Fruit fly (Drosophila melanogaster) whole organism, embryonic: Measurements from ENCODE around the gene CG11980.

Source experiments
- C15 ChIP-seq: fragments of 200-800 bp; sonication (Bioruptor generic); IDR thresholded peaks from 3 replicates; pipeline ENCODE4 v1.3.6; 2022; ENCODE audit warnings: missing biosample characterization, missing genetic modification characterization
- CG11695 ChIP-seq: fragments of 200-800 bp; sonication (Bioruptor generic); IDR thresholded peaks from 3 replicates; pipeline ENCODE4 v1.3.6; 2022; ENCODE audit warnings: missing biosample characterization, missing genetic modification characterization
- CG12219 ChIP-seq: fragments of 200-800 bp; sonication (Bioruptor generic); optimal IDR thresholded peaks from 3 replicates; lab custom pipeline; 2018; ENCODE audit warnings: missing biosample characterization, mild to moderate bottlenecking, missing genetic modification characterization
- CG12744 ChIP-seq: fragments of 200-800 bp; sonication (Bioruptor generic); optimal IDR thresholded peaks from 2 replicates; lab custom pipeline; 2016; ENCODE audit warnings: missing biosample characterization, missing genetic modification characterization
- CG1602 ChIP-seq: fragments of 200-800 bp; sonication (Bioruptor generic); optimal IDR thresholded peaks from 3 replicates; lab custom pipeline; 2016; ENCODE audit warnings: missing biosample characterization, missing genetic modification characterization
- CG16779 ChIP-seq: fragments of 200-800 bp; sonication (Bioruptor generic); IDR thresholded peaks from 2 replicates; pipeline ENCODE4 v1.3.6; 2022; ENCODE audit warnings: missing biosample characterization, missing genetic modification characterization
- CG16813 ChIP-seq: fragments of 200-800 bp; sonication (Bioruptor generic); IDR thresholded peaks from 3 replicates; pipeline ENCODE4 v1.3.6; 2022; ENCODE audit warnings: missing biosample characterization, missing genetic modification characterization; ENCODE audit not compliant: partially characterized antibody
- CG2116 ChIP-seq: fragments of 200-800 bp; sonication (Bioruptor generic); optimal IDR thresholded peaks from 3 replicates; lab custom pipeline; 2018; ENCODE audit warnings: missing biosample characterization, mild to moderate bottlenecking, missing genetic modification characterization
- CG31224 ChIP-seq: fragments of 200-800 bp; sonication (Bioruptor generic); IDR thresholded peaks from 2 replicates; pipeline ENCODE4 v1.3.6; 2022; ENCODE audit warnings: missing biosample characterization, missing genetic modification characterization
- CG4360 ChIP-seq: fragments of 200-800 bp; sonication (Bioruptor generic); IDR thresholded peaks from 2 replicates; pipeline ENCODE4 v1.3.6; 2022; ENCODE audit warnings: missing biosample characterization, missing genetic modification characterization
- CG6765 ChIP-seq: fragments of 200-800 bp; sonication (Bioruptor generic); optimal IDR thresholded peaks from 3 replicates; lab custom pipeline; 2017; ENCODE audit warnings: missing biosample characterization, mild to moderate bottlenecking, missing genetic modification characterization
- CG7928 ChIP-seq: fragments of 200-800 bp; sonication (Bioruptor generic); optimal IDR thresholded peaks from 2 replicates; lab custom pipeline; 2017; ENCODE audit warnings: missing biosample characterization, mild to moderate bottlenecking, missing genetic modification characterization
- CG8089 ChIP-seq: fragments of 200-800 bp; sonication (Bioruptor generic); optimal IDR thresholded peaks from 3 replicates; lab custom pipeline; 2016; ENCODE audit warnings: missing biosample characterization, missing genetic modification characterization
- CG8290 ChIP-seq, 3 experiments: fragments of 200-800 bp; sonication (Bioruptor generic); optimal IDR thresholded peaks; 2 replicates each; lab custom pipeline; 2016 to 2019; ENCODE audit warnings: missing biosample characterization in 3 of 3, missing genetic modification characterization in 3 of 3, mild to moderate bottlenecking in 2 of 3, moderate library complexity in 1 of 3
- CG9437 ChIP-seq: fragments of 200-800 bp; sonication (Bioruptor generic); optimal IDR thresholded peaks from 2 replicates; lab custom pipeline; 2018; ENCODE audit warnings: missing biosample characterization, mild to moderate bottlenecking, missing genetic modification characterization
- Dll ChIP-seq: fragments of 200-800 bp; sonication (Bioruptor generic); IDR thresholded peaks from 4 replicates; pipeline ENCODE4 v1.3.6; 2022; ENCODE audit warnings: missing biosample characterization, missing genetic modification characterization; ENCODE audit not compliant: partially characterized antibody
- Dp ChIP-seq: fragments of 200-800 bp; sonication (Bioruptor generic); optimal IDR thresholded peaks from 2 replicates; lab custom pipeline; 2018; ENCODE audit warnings: missing biosample characterization, mild to moderate bottlenecking, missing genetic modification characterization, moderate library complexity
- Eip74EF ChIP-seq, 2 experiments: fragments of 200-800 bp in 1 of 2; fragments of >200 bp in 1 of 2; sonication (Bioruptor generic) in 1 of 2; optimal IDR thresholded peaks; 2 replicates each; lab custom pipeline; 2017 to 2019; ENCODE audit warnings: missing biosample characterization in 2 of 2, missing genetic modification characterization in 2 of 2, mild to moderate bottlenecking in 1 of 2, moderate library complexity in 1 of 2
- Gsc ChIP-seq: fragments of 200-800 bp; sonication (Bioruptor generic); IDR thresholded peaks from 2 replicates; pipeline ENCODE4 v1.3.6; 2022; ENCODE audit warnings: missing biosample characterization, missing genetic modification characterization
- HLHmδ ChIP-seq: fragments of 200-800 bp; sonication (Bioruptor generic); optimal IDR thresholded peaks from 2 replicates; lab custom pipeline; 2018; ENCODE audit warnings: missing biosample characterization, mild to moderate bottlenecking, missing genetic modification characterization, moderate library complexity
- Kr ChIP-seq: fragments of 200-800 bp; sonication (Bioruptor generic); optimal IDR thresholded peaks from 2 replicates; lab custom pipeline; 2017; ENCODE audit warnings: missing biosample characterization, mild to moderate bottlenecking, missing genetic modification characterization
- Nf-YA ChIP-seq: fragments of 200-800 bp; sonication (Bioruptor generic); IDR thresholded peaks from 2 replicates; pipeline ENCODE4 v1.3.6; 2022; ENCODE audit warnings: missing biosample characterization, missing genetic modification characterization
- Nf-YB ChIP-seq: fragments of 200-800 bp; sonication (Bioruptor generic); optimal IDR thresholded peaks from 3 replicates; lab custom pipeline; 2019; ENCODE audit warnings: missing biosample characterization, mild to moderate bottlenecking, missing genetic modification characterization, moderate library complexity
- Nf-YC ChIP-seq: fragments of 200-800 bp; optimal IDR thresholded peaks from 3 replicates; lab custom pipeline; 2019; ENCODE audit warnings: missing biosample characterization, mild to moderate bottlenecking, missing genetic modification characterization, moderate library complexity
- Poxn ChIP-seq: fragments of 200-800 bp; sonication (Bioruptor generic); IDR thresholded peaks from 2 replicates; pipeline ENCODE4 v1.3.6; 2022; ENCODE audit warnings: missing biosample characterization, missing genetic modification characterization
- Ssrp ChIP-seq: fragments of 200-800 bp; sonication (Bioruptor generic); optimal IDR thresholded peaks from 2 replicates; lab custom pipeline; 2018; ENCODE audit warnings: missing biosample characterization, mild to moderate bottlenecking, missing genetic modification characterization, moderate library complexity
- Stat92E ChIP-seq, 3 experiments: fragments of >200 bp in 2 of 3; fragments of 200-800 bp in 1 of 3; sonication (Bioruptor generic) in 1 of 3; optimal IDR thresholded peaks; 2 replicates each; lab custom pipeline; 2017 to 2019; ENCODE audit warnings: missing biosample characterization in 3 of 3, missing genetic modification characterization in 3 of 3, mild to moderate bottlenecking in 1 of 3, moderate library complexity in 1 of 3
- Xbp1 ChIP-seq: fragments of 200-800 bp; sonication (Bioruptor generic); optimal IDR thresholded peaks from 3 replicates; lab custom pipeline; 2016; ENCODE audit warnings: missing biosample characterization, mild to moderate bottlenecking, missing genetic modification characterization
- abd-A ChIP-seq: fragments of 200-800 bp; sonication (Bioruptor generic); optimal IDR thresholded peaks from 3 replicates; lab custom pipeline; 2019; ENCODE audit warnings: missing biosample characterization, mild to moderate bottlenecking, missing genetic modification characterization, moderate library complexity
- al ChIP-seq: fragments of 200-800 bp; sonication (Bioruptor generic); IDR thresholded peaks from 2 replicates; pipeline ENCODE4 v1.3.6; 2022; ENCODE audit warnings: missing biosample characterization, missing genetic modification characterization
- ara ChIP-seq: fragments of 200-800 bp; sonication (Bioruptor generic); IDR thresholded peaks from 2 replicates; pipeline ENCODE4 v1.3.6; 2022; ENCODE audit warnings: missing biosample characterization, missing genetic modification characterization
- br ChIP-seq: fragments of >200 bp; optimal IDR thresholded peaks from 2 replicates; lab custom pipeline; 2017
- cas ChIP-seq: fragments of 200-800 bp; sonication (Bioruptor generic); IDR thresholded peaks from 2 replicates; pipeline ENCODE4 v1.3.6; 2022; ENCODE audit warnings: missing biosample characterization, missing genetic modification characterization
- chinmo ChIP-seq: fragments of 200-800 bp; sonication (Bioruptor generic); IDR thresholded peaks from 4 replicates; pipeline ENCODE4 v1.3.6; 2022; ENCODE audit warnings: missing biosample characterization, missing genetic modification characterization; ENCODE audit not compliant: partially characterized antibody
- crol ChIP-seq: fragments of 200-800 bp; sonication (Bioruptor generic); IDR thresholded peaks from 2 replicates; pipeline ENCODE4 v1.3.6; 2022; ENCODE audit warnings: missing biosample characterization, missing genetic modification characterization
- cwo ChIP-seq: fragments of 200-800 bp; sonication (Bioruptor generic); optimal IDR thresholded peaks from 3 replicates; lab custom pipeline; 2017; ENCODE audit warnings: missing biosample characterization, missing genetic modification characterization, mild to moderate bottlenecking, moderate library complexity, missing genetic modification reagents
- ewg ChIP-seq: fragments of 200-800 bp; sonication (Bioruptor generic); optimal IDR thresholded peaks from 3 replicates; lab custom pipeline; 2017; ENCODE audit warnings: mild to moderate bottlenecking, missing biosample characterization, missing genetic modification reagents, missing genetic modification characterization
- fd102C ChIP-seq: fragments of 200-800 bp; sonication (Bioruptor generic); optimal IDR thresholded peaks from 2 replicates; lab custom pipeline; 2018; ENCODE audit warnings: missing biosample characterization, mild to moderate bottlenecking, missing genetic modification characterization, moderate library complexity
- gfzf ChIP-seq: fragments of 200-800 bp; sonication (Bioruptor generic); optimal IDR thresholded peaks from 2 replicates; lab custom pipeline; 2016; ENCODE audit warnings: missing biosample characterization, mild to moderate bottlenecking, missing genetic modification characterization, moderate library complexity
- ken ChIP-seq: fragments of 200-800 bp; sonication (Bioruptor generic); IDR thresholded peaks from 3 replicates; pipeline ENCODE4 v1.3.6; 2022; ENCODE audit warnings: missing biosample characterization, missing genetic modification characterization
- kni ChIP-seq: fragments of 200-800 bp; sonication (Bioruptor generic); optimal IDR thresholded peaks from 3 replicates; lab custom pipeline; 2017; ENCODE audit warnings: mild to moderate bottlenecking, missing biosample characterization, missing genetic modification reagents, missing genetic modification characterization
- lbe ChIP-seq: fragments of 200-800 bp; sonication (Bioruptor generic); optimal IDR thresholded peaks from 2 replicates; lab custom pipeline; 2016; ENCODE audit warnings: missing biosample characterization, mild to moderate bottlenecking, missing genetic modification characterization
- odd ChIP-seq: fragments of 200-800 bp; sonication (Bioruptor generic); optimal IDR thresholded peaks from 2 replicates; lab custom pipeline; 2017; ENCODE audit warnings: missing biosample characterization, mild to moderate bottlenecking, missing genetic modification characterization
- org-1 ChIP-seq: fragments of 200-800 bp; sonication (Bioruptor generic); optimal IDR thresholded peaks from 2 replicates; lab custom pipeline; 2017; ENCODE audit warnings: missing biosample characterization, missing genetic modification characterization
- pfk ChIP-seq: fragments of 200-800 bp; sonication (Bioruptor generic); optimal IDR thresholded peaks from 2 replicates; lab custom pipeline; 2018; ENCODE audit warnings: missing biosample characterization, mild to moderate bottlenecking, missing genetic modification characterization, moderate library complexity
- rib ChIP-seq: fragments of 200-800 bp; sonication (Bioruptor generic); IDR thresholded peaks from 2 replicates; pipeline ENCODE4 v1.3.6; 2022; ENCODE audit warnings: missing biosample characterization, missing genetic modification characterization
- row ChIP-seq: fragments of 200-800 bp; sonication (Bioruptor generic); IDR thresholded peaks from 3 replicates; pipeline ENCODE4 v1.3.6; 2022; ENCODE audit warnings: missing biosample characterization, missing genetic modification characterization
- sens ChIP-seq: fragments of 200-800 bp; sonication (Bioruptor generic); peaks from one replicate; lab custom pipeline; 2016; ENCODE audit warnings: missing biosample characterization, missing genetic modification characterization
- sqz ChIP-seq: fragments of 200-800 bp; sonication (Bioruptor generic); optimal IDR thresholded peaks from 3 replicates; lab custom pipeline; 2018; ENCODE audit warnings: missing biosample characterization, mild to moderate bottlenecking, missing genetic modification characterization
- trem ChIP-seq: fragments of 200-800 bp; optimal IDR thresholded peaks from 3 replicates; lab custom pipeline; 2019; ENCODE audit warnings: missing biosample characterization, mild to moderate bottlenecking, missing genetic modification characterization, moderate library complexity
- vvl ChIP-seq: fragments of 200-800 bp; sonication (Bioruptor generic); IDR thresholded peaks from 2 replicates; pipeline ENCODE4 v1.3.6; 2022; ENCODE audit warnings: missing biosample characterization, missing genetic modification characterization

CG11980 gene

DNA sequence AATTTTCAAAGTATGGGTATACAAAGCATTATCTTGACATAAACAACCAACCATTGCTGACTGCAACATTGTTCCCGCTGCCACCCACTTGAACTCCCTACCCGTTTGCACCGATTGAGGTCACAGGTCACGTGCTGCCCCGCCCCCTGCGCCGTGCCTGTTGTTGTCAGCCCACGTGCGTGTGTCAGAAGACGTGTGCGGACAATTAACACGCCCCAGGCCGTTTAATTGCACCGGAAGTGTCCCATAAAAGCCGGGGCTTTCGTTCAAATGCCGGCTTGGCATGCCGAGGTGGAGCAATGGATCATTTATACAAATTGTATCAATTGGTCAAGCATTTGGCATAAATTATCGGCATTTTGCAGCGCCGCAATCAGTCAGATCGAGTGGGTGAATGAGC, 23.3 kb downstream of the CG11980 start (continued):
- TF ChIP-seq Dll (GFP tag; lab: Robert Waterston, UW) (no peak), Gsc (GFP tag; lab: Robert Waterston, UW) (no peak), abd-A (tag; lab: Kevin White, UChicago) (peak; percentile 73), crol (GFP tag; lab: Robert Waterston, UW) (peak; percentile 33; the same call in 1 of the 2 replicates), Nf-YC (tag; lab: Kevin White, UChicago) (no peak), CG8089 (no peak), Stat92E (GFP tag; optimal IDR thresholded peaks at IDR 0.05; lab: Kevin White, UChicago) (no peak), Eip74EF (GFP tag; optimal IDR thresholded peaks at IDR 0.05; lab: Kevin White, UChicago) (peak in 1 of 2 experiments; percentile 75), pfk (GFP tag; lab: Kevin White, UChicago) (no peak), CG4360 (GFP tag; lab: Robert Waterston, UW) (peak; percentile 36; the same call in 1 of the 2 replicates), gfzf (GFP tag; lab: Kevin White, UChicago) (no peak), CG11695 (no peak), CG12744 (GFP tag; lab: Kevin White, UChicago) (no peak), lbe (GFP tag; lab: Kevin White, UChicago) (no peak), Ssrp (tag; lab: Kevin White, UChicago) (no peak), ken (no peak), al (GFP tag; lab: Robert Waterston, UW) (no peak), vvl (peak; percentile 62; the same call in 1 of the 2 replicates), kni (GFP tag; lab: Kevin White, UChicago) (peak; percentile 78), sqz (GFP tag; lab: Kevin White, UChicago) (no peak), sens (GFP tag; lab: Kevin White, UChicago) (no peak), C15 (no peak), Nf-YB (GFP tag; lab: Kevin White, UChicago) (no peak), Xbp1 (no peak), odd (GFP tag; lab: Kevin White, UChicago) (no peak), ara (GFP tag; lab: Robert Waterston, UW) (0 out of 2 replicates have a peak, but pooled peaks have one; percentile 5), CG2116 (no peak), CG7928 (GFP tag; lab: Kevin White, UChicago) (no peak), Dp (GFP tag; lab: Kevin White, UChicago) (no peak), rib (GFP tag; lab: Robert Waterston, UW) (no peak), HLHmδ (GFP tag; lab: Kevin White, UChicago) (peak; percentile 80), fd102C (no peak), CG12219 (GFP tag; lab: Kevin White, UChicago) (no peak), CG16779 (no peak), ewg (GFP tag; lab: Kevin White, UChicago) (no peak), row (GFP tag; lab: Robert Waterston, UW) (no peak), Kr (GFP tag; lab: Kevin White, UChicago) (no peak), CG31224 (GFP tag; lab: Robert Waterston, UW) (no peak), Nf-YA (GFP tag; lab: Robert Waterston, UW) (peak; percentile 7; the same call in 1 of the 2 replicates), Poxn (GFP tag; lab: Robert Waterston, UW) (no peak), br (lab: Kevin White, UChicago) (no peak), trem (no peak), CG16813 (no peak), CG9437 (GFP tag; lab: Kevin White, UChicago) (no peak), org-1 (GFP tag; lab: Kevin White, UChicago) (no peak), CG1602 (GFP tag; lab: Kevin White, UChicago) (no peak), CG8290 (GFP tag; optimal IDR thresholded peaks at IDR 0.05; lab: Kevin White, UChicago) (no peak), CG8290 (tag; optimal IDR thresholded peaks at IDR 0.05; lab: Kevin White, UChicago) (no peak), cas (GFP tag; lab: Robert Waterston, UW) (no peak), CG6765 (GFP tag; lab: Kevin White, UChicago) (no peak), cwo (peak; percentile 88), chinmo (GFP tag; lab: Robert Waterston, UW) (0 out of 4 replicates have a peak, but pooled peaks have one; percentile 29)
